Worm (Caenorhabditis elegans) whole organism, late embryonic: ENCODE results near the gene K08F4.3.

ENCODE experiments used
- ama-1 ChIP-seq: fragments of 150-350 bp; optimal IDR thresholded peaks from 2 replicates; lab custom pipeline; 2014
- ceh-2 ChIP-seq: sonication (generic microtip); optimal IDR thresholded peaks from 2 replicates; lab custom pipeline; 2016; ENCODE audit warnings: missing genotype, missing genetic modification characterization, missing compliant biosample characterization
- mec-3 ChIP-seq: sonication (generic microtip); optimal IDR thresholded peaks from 2 replicates; lab custom pipeline; 2016; ENCODE audit warnings: borderline replicate concordance, missing genetic modification characterization, missing compliant biosample characterization
- unc-86 ChIP-seq: sonication (generic microtip); optimal IDR thresholded peaks from 2 replicates; lab custom pipeline; 2016; ENCODE audit warnings: missing genetic modification characterization, missing compliant biosample characterization

DNA sequence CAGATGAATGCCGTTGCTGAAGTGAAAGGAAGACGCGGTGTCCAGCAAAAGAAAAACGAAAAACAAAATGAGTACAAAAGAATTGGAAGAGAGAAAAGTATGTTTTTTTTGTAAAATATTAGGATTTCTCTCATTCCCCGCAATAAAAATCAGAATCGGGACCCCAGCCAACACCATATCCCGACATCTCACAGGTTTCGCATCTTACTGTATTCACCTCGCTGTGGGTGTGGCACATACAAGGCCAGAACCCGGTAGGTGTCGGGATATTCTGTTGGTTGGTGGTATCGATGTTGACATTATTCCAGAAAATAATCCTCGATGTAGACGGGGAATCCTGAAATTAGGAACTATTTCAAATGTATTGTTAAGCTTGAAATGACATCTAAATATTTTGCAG is 12.3 kb upstream of the K08F4.3 start:
- TF ChIP-seq ceh-2 (no peak), mec-3 (no peak), ama-1 (lab: Kevin White, UChicago) (no peak), unc-86 (tag; lab: Kevin White, UChicago) (no peak)
